Fruit fly (Drosophila melanogaster): ENCODE measurements around the gene Argk2.
A peak's percentile ranks its signal among the peaks of the same experiment; 100 is the strongest.

The Argk2 gene

dm6 chr3L:9011485-9012389, 35.5 kb upstream of the Argk2 start (continued):
- peak; percentile 87 for TF ChIP-seq Antp (GFP tag; optimal IDR thresholded peaks at IDR 0.05)
- peak; percentile 63 for TF ChIP-seq Max (GFP tag; optimal IDR thresholded peaks at IDR 0.05)
- TF ChIP-seq CG12155 (GFP tag; optimal IDR thresholded peaks at IDR 0.05): peak; percentile 49
- TF ChIP-seq sc (optimal IDR thresholded peaks at IDR 0.05): no peak
- peak; percentile 61 for TF ChIP-seq sc (GFP tag; optimal IDR thresholded peaks at IDR 0.05)
- peak; percentile 75 for TF ChIP-seq ttk (GFP tag; IDR thresholded peaks at IDR 0.05)
- TF ChIP-seq hbn (GFP tag; IDR thresholded peaks at IDR 0.05; ENCODE audit: partially characterized antibody): no peak
- TF ChIP-seq Mes4 (GFP tag; optimal IDR thresholded peaks at IDR 0.05): peak; percentile 75
- peak; percentile 46 for TF ChIP-seq zen (tag; optimal IDR thresholded peaks at IDR 0.05)
- TF ChIP-seq Pdp1 (GFP tag; optimal IDR thresholded peaks at IDR 0.05): peak; percentile 70 to 78
- TF ChIP-seq CG33557 (GFP tag; optimal IDR thresholded peaks at IDR 0.05): peak; percentile 81
- no peak for TF ChIP-seq CG10321 (GFP tag; IDR thresholded peaks at IDR 0.05)
- peak; percentile 42 for TF ChIP-seq CG11723 (GFP tag; optimal IDR thresholded peaks at IDR 0.05)
- TF ChIP-seq gsb-n (tag; optimal IDR thresholded peaks at IDR 0.05): peak; percentile 74
- TF ChIP-seq cato (GFP tag; optimal IDR thresholded peaks at IDR 0.05; ENCODE audit: borderline replicate concordance): peak; percentile 42
- peak; percentile 65; the same call in 1 of the 3 replicates for TF ChIP-seq CG34422 (GFP tag; IDR thresholded peaks at IDR 0.05)
- TF ChIP-seq HLH4C (GFP tag; IDR thresholded peaks at IDR 0.05; ENCODE audit: partially characterized antibody): no peak
- TF ChIP-seq CG8478 (optimal IDR thresholded peaks at IDR 0.05): no peak
- peak; percentile 48; the same call in 1 of the 3 replicates for TF ChIP-seq z (GFP tag; IDR thresholded peaks at IDR 0.05)
- peak; percentile 92 for TF ChIP-seq CG8290 (GFP tag; optimal IDR thresholded peaks at IDR 0.05)
- TF ChIP-seq CG8290 (tag; optimal IDR thresholded peaks at IDR 0.05): no peak
- peak; percentile 47 for TF ChIP-seq CG18599 (GFP tag; optimal IDR thresholded peaks at IDR 0.05)
- peak; percentile 49; the same call in 1 of the 2 replicates for TF ChIP-seq CG43689 (GFP tag; IDR thresholded peaks at IDR 0.05)
- peak; percentile 20 for TF ChIP-seq HLHmδ (GFP tag; optimal IDR thresholded peaks at IDR 0.05)
- TF ChIP-seq lmd (GFP tag; IDR thresholded peaks at IDR 0.05): peak; percentile 73
- TF ChIP-seq CG7556 (GFP tag; optimal IDR thresholded peaks at IDR 0.05): peak; percentile 77
- peak; percentile 69 for TF ChIP-seq CG12236 (GFP tag; optimal IDR thresholded peaks at IDR 0.05)
- no peak for TF ChIP-seq CG7745 (tag; optimal IDR thresholded peaks at IDR 0.05)
- no peak for TF ChIP-seq Kr (GFP tag; optimal IDR thresholded peaks at IDR 0.05)
- TF ChIP-seq CG11560 (tag; IDR thresholded peaks at IDR 0.05): no peak; the same call in 1 of the 3 replicates
- no peak for TF ChIP-seq Sin3A (optimal IDR thresholded peaks at IDR 0.05)
- peak in 1 of 2 experiments; percentile 62 for TF ChIP-seq Hr51 (GFP tag; optimal IDR thresholded peaks at IDR 0.05)
- no peak for TF ChIP-seq bigmax (GFP tag; optimal IDR thresholded peaks at IDR 0.05)
- TF ChIP-seq CG2678 (tag; optimal IDR thresholded peaks at IDR 0.05): peak; percentile 79
- TF ChIP-seq dysf (GFP tag; IDR thresholded peaks at IDR 0.05): peak; percentile 55; the same call in 1 of the 3 replicates
- TF ChIP-seq CG14710 (tag; optimal IDR thresholded peaks at IDR 0.05): peak; percentile 86
- peak; percentile 72 for TF ChIP-seq pb (GFP tag; optimal IDR thresholded peaks at IDR 0.05)
- TF ChIP-seq BEAF-32 (GFP tag; optimal IDR thresholded peaks at IDR 0.05): no peak
- TF ChIP-seq CG30431 (GFP tag; optimal IDR thresholded peaks at IDR 0.05): peak; percentile 71
- peak; percentile 64 for TF ChIP-seq crol (GFP tag; IDR thresholded peaks at IDR 0.05)
- TF ChIP-seq GATAe (GFP tag; conservative IDR thresholded peaks at IDR 0.05): no peak
- TF ChIP-seq CrebB (tag; optimal IDR thresholded peaks at IDR 0.05): no peak
- TF ChIP-seq CG16863 (GFP tag; optimal IDR thresholded peaks at IDR 0.05): peak; percentile 76
- TF ChIP-seq maf-S (GFP tag; optimal IDR thresholded peaks at IDR 0.05): peak; percentile 38
- peak; percentile 68 for TF ChIP-seq grau (tag; optimal IDR thresholded peaks at IDR 0.05)
- peak in 1 of 2 experiments; percentile 53 for TF ChIP-seq Hr78 (GFP tag; optimal IDR thresholded peaks at IDR 0.05)
- TF ChIP-seq CG10462 (GFP tag; optimal IDR thresholded peaks at IDR 0.05): peak; percentile 54
- peak; percentile 82 for TF ChIP-seq fd96Cb (tag; optimal IDR thresholded peaks at IDR 0.05)
- TF ChIP-seq CG12769 (tag; optimal IDR thresholded peaks at IDR 0.05): peak; percentile 40
